Fruit fly (Drosophila melanogaster) whole organism, embryonic: Measurements from ENCODE around the gene CG33284.
A peak's percentile ranks its signal among the peaks of the same experiment; 100 is the strongest.

Source experiments
- Awh ChIP-seq: fragments of 200-800 bp; sonication (Bioruptor generic); IDR thresholded peaks from 2 replicates; pipeline ENCODE4, ENCODE4 v1.3.6; 2022; ENCODE audit warnings: missing biosample characterization, missing genetic modification characterization
- Blimp-1 ChIP-seq: fragments of 200-800 bp; sonication (Bioruptor generic); optimal IDR thresholded peaks from 3 replicates; lab custom pipeline; 2018; ENCODE audit warnings: missing biosample characterization, missing genetic modification characterization, mild to moderate bottlenecking, moderate library complexity, missing genetic modification reagents
- CG11723 ChIP-seq: fragments of 200-800 bp; sonication (Bioruptor generic); optimal IDR thresholded peaks from 2 replicates; lab custom pipeline; 2017; ENCODE audit warnings: missing biosample characterization, mild to moderate bottlenecking, missing genetic modification characterization
- CG12744 ChIP-seq: fragments of 200-800 bp; sonication (Bioruptor generic); optimal IDR thresholded peaks from 2 replicates; lab custom pipeline; 2016; ENCODE audit warnings: missing biosample characterization, missing genetic modification characterization
- CG12769 ChIP-seq: fragments of 200-800 bp; sonication (Bioruptor generic); optimal IDR thresholded peaks from 2 replicates; lab custom pipeline; 2019; ENCODE audit warnings: missing biosample characterization, mild to moderate bottlenecking, missing genetic modification characterization, moderate library complexity
- CG13424 ChIP-seq: fragments of 200-800 bp; sonication (Bioruptor generic); optimal IDR thresholded peaks from 2 replicates; lab custom pipeline; 2019; ENCODE audit warnings: missing biosample characterization, mild to moderate bottlenecking, missing genetic modification characterization, moderate library complexity
- CG13894 ChIP-seq: fragments of 200-800 bp; sonication (Bioruptor generic); optimal IDR thresholded peaks from 3 replicates; lab custom pipeline; 2018; ENCODE audit warnings: missing biosample characterization, mild to moderate bottlenecking, missing genetic modification characterization, moderate library complexity
- CG14050 ChIP-seq: fragments of 200-800 bp; sonication (Bioruptor generic); IDR thresholded peaks from 3 replicates; pipeline ENCODE4 v1.3.6; 2022; ENCODE audit warnings: missing biosample characterization, missing genetic modification characterization
- CG15269 ChIP-seq: fragments of 200-800 bp; sonication (Bioruptor generic); optimal IDR thresholded peaks from 2 replicates; lab custom pipeline; 2018; ENCODE audit warnings: missing biosample characterization, mild to moderate bottlenecking, missing genetic modification characterization, moderate library complexity
- CG16779 ChIP-seq: fragments of 200-800 bp; sonication (Bioruptor generic); IDR thresholded peaks from 2 replicates; pipeline ENCODE4 v1.3.6; 2022; ENCODE audit warnings: missing biosample characterization, missing genetic modification characterization
- CG16815 ChIP-seq: fragments of 200-800 bp; sonication (Bioruptor generic); optimal IDR thresholded peaks from 3 replicates; lab custom pipeline; 2017; ENCODE audit warnings: missing biosample characterization, mild to moderate bottlenecking, missing genetic modification characterization
- CG2678 ChIP-seq: fragments of 200-800 bp; sonication (Bioruptor generic); optimal IDR thresholded peaks from 3 replicates; lab custom pipeline; 2019; ENCODE audit warnings: missing biosample characterization, mild to moderate bottlenecking, missing genetic modification characterization, moderate library complexity
- CG2889 ChIP-seq: fragments of 200-800 bp; sonication (Bioruptor generic); IDR thresholded peaks from 3 replicates; pipeline ENCODE4 v1.3.6; 2022; ENCODE audit warnings: missing biosample characterization, missing genetic modification characterization
- CG30403 ChIP-seq: fragments of 200-800 bp; sonication (Bioruptor generic); optimal IDR thresholded peaks from 3 replicates; lab custom pipeline; 2016; ENCODE audit warnings: missing biosample characterization, missing genetic modification characterization
- CG3847 ChIP-seq: fragments of 200-800 bp; sonication (Bioruptor generic); IDR thresholded peaks from 2 replicates; pipeline ENCODE4 v1.3.6; 2022; ENCODE audit warnings: missing biosample characterization, missing genetic modification characterization
- CG4707 ChIP-seq: fragments of 200-800 bp; sonication (Bioruptor generic); optimal IDR thresholded peaks from 2 replicates; lab custom pipeline; 2018; ENCODE audit warnings: missing biosample characterization, mild to moderate bottlenecking, missing genetic modification characterization, moderate library complexity
- CG4730 ChIP-seq: fragments of 200-800 bp; sonication (Bioruptor generic); IDR thresholded peaks from 2 replicates; pipeline ENCODE4 v1.3.6; 2022; ENCODE audit warnings: missing biosample characterization, missing genetic modification characterization
- CG7372 ChIP-seq: fragments of 200-800 bp; sonication (Bioruptor generic); IDR thresholded peaks from 2 replicates; pipeline ENCODE4 v1.3.6; 2022; ENCODE audit warnings: missing biosample characterization, missing genetic modification characterization
- CG7839 ChIP-seq: fragments of 200-800 bp; sonication (Bioruptor generic); optimal IDR thresholded peaks from 3 replicates; lab custom pipeline; 2018; ENCODE audit warnings: missing biosample characterization, mild to moderate bottlenecking, missing genetic modification characterization, moderate library complexity
- CG8089 ChIP-seq: fragments of 200-800 bp; sonication (Bioruptor generic); optimal IDR thresholded peaks from 3 replicates; lab custom pipeline; 2016; ENCODE audit warnings: missing biosample characterization, missing genetic modification characterization
- CG8290 ChIP-seq, 3 experiments: fragments of 200-800 bp; sonication (Bioruptor generic); optimal IDR thresholded peaks; 2 replicates each; lab custom pipeline; 2016 to 2019; ENCODE audit warnings: missing biosample characterization in 3 of 3, missing genetic modification characterization in 3 of 3, mild to moderate bottlenecking in 2 of 3, moderate library complexity in 1 of 3
- CG8359 ChIP-seq: fragments of 200-800 bp; sonication (Bioruptor generic); optimal IDR thresholded peaks from 2 replicates; lab custom pipeline; 2017; ENCODE audit warnings: missing biosample characterization, mild to moderate bottlenecking, missing genetic modification characterization, borderline replicate concordance
- CG8924 ChIP-seq: fragments of 200-800 bp; optimal IDR thresholded peaks from 3 replicates; lab custom pipeline; 2019; ENCODE audit warnings: missing biosample characterization, mild to moderate bottlenecking, missing genetic modification characterization, moderate library complexity
- CTCF ChIP-seq: fragments of 200-800 bp; sonication (Bioruptor generic); optimal IDR thresholded peaks from 2 replicates; lab custom pipeline; 2017; ENCODE audit warnings: missing biosample characterization, mild to moderate bottlenecking, missing genetic modification characterization, moderate library complexity
- Drgx ChIP-seq: fragments of 200-800 bp; sonication (Bioruptor generic); IDR thresholded peaks from 2 replicates; pipeline ENCODE4 v1.3.6; 2022; ENCODE audit warnings: missing biosample characterization, missing genetic modification characterization
- Lim3 ChIP-seq: fragments of 200-800 bp; sonication (Bioruptor generic); IDR thresholded peaks from 2 replicates; pipeline ENCODE4 v1.3.6; 2022; ENCODE audit warnings: missing biosample characterization, missing genetic modification characterization
- NC2α ChIP-seq: fragments of 200-800 bp; sonication (Bioruptor generic); optimal IDR thresholded peaks from 2 replicates; lab custom pipeline; 2016; ENCODE audit warnings: missing biosample characterization, missing genetic modification characterization
- Optix ChIP-seq: fragments of 200-800 bp; sonication (Bioruptor generic); IDR thresholded peaks from 3 replicates; pipeline ENCODE4 v1.3.6; 2022; ENCODE audit warnings: missing biosample characterization, missing genetic modification characterization
- Rfx ChIP-seq: fragments of 200-800 bp; sonication (Bioruptor generic); IDR thresholded peaks from 2 replicates; pipeline ENCODE4 v1.3.6; 2022; ENCODE audit warnings: missing biosample characterization, missing genetic modification characterization
- Side ChIP-seq: fragments of 200-800 bp; sonication (Bioruptor generic); optimal IDR thresholded peaks from 2 replicates; lab custom pipeline; 2016; ENCODE audit warnings: missing biosample characterization, missing genetic modification characterization
- Stat92E ChIP-seq, 3 experiments: fragments of >200 bp in 2 of 3; fragments of 200-800 bp in 1 of 3; sonication (Bioruptor generic) in 1 of 3; optimal IDR thresholded peaks; 2 replicates each; lab custom pipeline; 2017 to 2019; ENCODE audit warnings: missing biosample characterization in 3 of 3, missing genetic modification characterization in 3 of 3, mild to moderate bottlenecking in 1 of 3, moderate library complexity in 1 of 3
- Vsx1 ChIP-seq: fragments of 200-800 bp; sonication (Bioruptor generic); optimal IDR thresholded peaks from 2 replicates; lab custom pipeline; 2017; ENCODE audit warnings: missing biosample characterization, mild to moderate bottlenecking, missing genetic modification characterization, missing genetic modification reagents
- Xrp1 ChIP-seq: fragments of 200-800 bp; sonication (Bioruptor generic); IDR thresholded peaks from 2 replicates; pipeline ENCODE4 v1.3.6; 2022; ENCODE audit warnings: missing biosample characterization, missing genetic modification characterization
- ab ChIP-seq: fragments of 200-800 bp; sonication (Bioruptor generic); optimal IDR thresholded peaks from 2 replicates; lab custom pipeline; 2016; ENCODE audit warnings: missing biosample characterization, missing genetic modification characterization
- amos ChIP-seq: fragments of 200-800 bp; sonication (Bioruptor generic); IDR thresholded peaks from 2 replicates; pipeline ENCODE4 v1.3.6; 2022; ENCODE audit warnings: missing biosample characterization, missing genetic modification characterization; ENCODE audit not compliant: partially characterized antibody
- ap ChIP-seq: fragments of 200-800 bp; sonication (Bioruptor generic); IDR thresholded peaks from 2 replicates; pipeline ENCODE4 v1.3.6; 2022; ENCODE audit warnings: missing biosample characterization, missing genetic modification characterization
- chinmo ChIP-seq: fragments of 200-800 bp; sonication (Bioruptor generic); IDR thresholded peaks from 4 replicates; pipeline ENCODE4 v1.3.6; 2022; ENCODE audit warnings: missing biosample characterization, missing genetic modification characterization; ENCODE audit not compliant: partially characterized antibody
- crc ChIP-seq: fragments of 200-800 bp; sonication (Bioruptor generic); optimal IDR thresholded peaks from 2 replicates; lab custom pipeline; 2016; ENCODE audit warnings: missing biosample characterization, missing genetic modification characterization
- crol ChIP-seq: fragments of 200-800 bp; sonication (Bioruptor generic); IDR thresholded peaks from 2 replicates; pipeline ENCODE4 v1.3.6; 2022; ENCODE audit warnings: missing biosample characterization, missing genetic modification characterization
- dan ChIP-seq: fragments of 200-800 bp; sonication (Bioruptor generic); IDR thresholded peaks from 2 replicates; pipeline ENCODE4 v1.3.6; 2022; ENCODE audit warnings: missing biosample characterization, missing genetic modification characterization
- eyg ChIP-seq: fragments of 200-800 bp; sonication (Bioruptor generic); optimal IDR thresholded peaks from 3 replicates; lab custom pipeline; 2016; ENCODE audit warnings: missing biosample characterization, missing genetic modification characterization
- ftz-f1 ChIP-seq: fragments of 200-800 bp; sonication (Bioruptor generic); optimal IDR thresholded peaks from 2 replicates; lab custom pipeline; 2016; ENCODE audit warnings: missing biosample characterization, missing genetic modification characterization
- hbn ChIP-seq: fragments of 200-800 bp; sonication (Bioruptor generic); IDR thresholded peaks from 2 replicates; pipeline ENCODE4 v1.3.6; 2022; ENCODE audit warnings: missing biosample characterization, missing genetic modification characterization; ENCODE audit not compliant: partially characterized antibody
- insv ChIP-seq, 2 experiments: fragments of 200-800 bp; sonication (Bioruptor generic); optimal IDR thresholded peaks; 3 replicates each; lab custom pipeline; 2016 to 2018; ENCODE audit warnings: missing biosample characterization in 2 of 2, missing genetic modification characterization in 2 of 2
- kni ChIP-seq: fragments of 200-800 bp; sonication (Bioruptor generic); optimal IDR thresholded peaks from 3 replicates; lab custom pipeline; 2017; ENCODE audit warnings: mild to moderate bottlenecking, missing biosample characterization, missing genetic modification reagents, missing genetic modification characterization
- lmd ChIP-seq: fragments of 200-800 bp; sonication (Bioruptor generic); IDR thresholded peaks from 2 replicates; pipeline ENCODE4 v1.3.6; 2022; ENCODE audit warnings: missing biosample characterization, missing genetic modification characterization
- psq ChIP-seq: fragments of 200-800 bp; sonication (Bioruptor generic); optimal IDR thresholded peaks from 2 replicates; lab custom pipeline; 2017; ENCODE audit warnings: missing biosample characterization, missing genetic modification characterization
- sim ChIP-seq: fragments of 200-800 bp; sonication (Bioruptor generic); IDR thresholded peaks from 2 replicates; pipeline ENCODE4 v1.3.6; 2022; ENCODE audit warnings: missing biosample characterization, missing genetic modification characterization
- tin ChIP-seq: fragments of 200-800 bp; sonication (Bioruptor generic); optimal IDR thresholded peaks from 3 replicates; lab custom pipeline; 2016; ENCODE audit warnings: missing biosample characterization, missing genetic modification characterization
- tna ChIP-seq: fragments of 200-800 bp; sonication (Bioruptor generic); IDR thresholded peaks from 2 replicates; pipeline ENCODE4 v1.3.6; 2022; ENCODE audit warnings: missing biosample characterization, missing genetic modification characterization; ENCODE audit not compliant: partially characterized antibody

The CG33284 gene

DNA sequence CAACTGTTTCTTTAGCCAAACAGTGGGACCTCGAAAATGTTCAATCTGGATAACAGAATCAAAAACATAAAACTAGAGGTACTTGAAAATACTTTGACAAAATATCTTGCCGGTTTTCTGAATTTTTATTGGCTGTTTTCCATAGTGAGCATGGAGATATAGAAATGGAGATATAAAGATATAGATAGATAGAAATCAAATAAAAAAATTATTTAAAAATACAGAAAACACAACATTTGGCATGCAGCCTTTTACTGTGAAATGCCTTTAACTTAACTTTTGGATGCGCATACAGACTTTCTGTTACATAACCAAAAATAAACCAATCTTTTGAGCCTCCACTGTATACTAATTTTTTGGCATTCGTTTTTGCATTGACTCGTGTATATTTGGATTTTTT, 23.1 kb upstream of the CG33284 start (continued):
- peak; percentile 32 for TF ChIP-seq CG30403 (GFP tag; lab: Kevin White, UChicago)
- no peak for TF ChIP-seq CG8924
- TF ChIP-seq CG2678 (tag; lab: Kevin White, UChicago), result peak; percentile 22
- peak; percentile 40; the same call in 1 of the 2 replicates for TF ChIP-seq Rfx
- peak; percentile 22 for TF ChIP-seq CG15269 (tag; lab: Kevin White, UChicago)
- no peak for TF ChIP-seq CG13424 (tag; lab: Kevin White, UChicago)
- TF ChIP-seq dan (GFP tag; lab: Robert Waterston, UW), result no peak
- TF ChIP-seq crol (GFP tag; lab: Robert Waterston, UW), result no peak
- TF ChIP-seq Xrp1 (GFP tag; lab: Robert Waterston, UW), result no peak
- TF ChIP-seq CG14050 (GFP tag; lab: Robert Waterston, UW), result no peak

DNA sequence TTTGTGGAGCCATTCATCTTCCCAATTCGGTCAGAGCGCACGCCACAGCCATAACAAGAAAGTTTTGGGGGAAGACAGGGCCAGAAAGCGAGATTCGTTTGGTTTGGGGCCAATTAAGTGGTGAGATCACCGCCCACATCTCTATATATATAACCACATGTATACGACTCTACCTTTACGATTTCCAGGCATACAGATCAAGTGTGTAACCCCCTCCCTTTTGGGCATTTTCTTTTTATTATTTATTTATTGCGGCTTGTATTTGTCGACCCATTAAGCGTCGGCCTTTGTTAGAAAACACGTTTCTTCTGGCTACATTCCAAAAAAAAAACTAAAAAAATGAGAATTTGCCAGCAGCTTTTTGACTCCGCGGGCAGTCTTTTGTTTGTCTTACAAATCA, 22.2 kb upstream of the CG33284 start:
- TF ChIP-seq CG7372 (GFP tag; lab: Robert Waterston, UW) (no peak), CG12769 (tag; lab: Kevin White, UChicago) (peak; percentile 70), Awh (GFP tag; lab: Robert Waterston, UW) (0 out of 2 replicates have a peak, but pooled peaks have one; percentile 31), sim (GFP tag; lab: Robert Waterston, UW) (no peak), CG4707 (GFP tag; lab: Kevin White, UChicago) (no peak), NC2α (GFP tag; lab: Kevin White, UChicago) (no peak), kni (GFP tag; lab: Kevin White, UChicago) (peak; percentile 15), ab (no peak), insv (GFP tag; optimal IDR thresholded peaks at IDR 0.05; lab: Kevin White, UChicago) (no peak), ftz-f1 (no peak), CG16779 (no peak), chinmo (0 out of 4 replicates have a peak, but pooled peaks have one; percentile 61), Vsx1 (GFP tag; lab: Kevin White, UChicago) (peak; percentile 14), hbn (GFP tag; lab: Robert Waterston, UW) (no peak), lmd (no peak), CG13894 (tag; lab: Kevin White, UChicago) (peak; percentile 81), Optix (GFP tag; lab: Robert Waterston, UW) (no peak), CG8290 (GFP tag; optimal IDR thresholded peaks at IDR 0.05; lab: Kevin White, UChicago) (no peak), CG8290 (tag; optimal IDR thresholded peaks at IDR 0.05; lab: Kevin White, UChicago) (no peak), ap (GFP tag; lab: Robert Waterston, UW) (no peak), CG2889 (GFP tag; lab: Robert Waterston, UW) (no peak), Drgx (no peak), Side (GFP tag; lab: Kevin White, UChicago) (no peak), Stat92E (GFP tag; optimal IDR thresholded peaks at IDR 0.05; lab: Kevin White, UChicago) (no peak), CG16815 (no peak), eyg (GFP tag; lab: Kevin White, UChicago) (no peak), tin (GFP tag; lab: Kevin White, UChicago) (no peak), Lim3 (no peak), tna (GFP tag; lab: Robert Waterston, UW) (no peak), Blimp-1 (GFP tag; lab: Kevin White, UChicago) (peak; percentile 2), CG12744 (GFP tag; lab: Kevin White, UChicago) (no peak), CTCF (GFP tag; lab: Kevin White, UChicago) (no peak), CG8359 (GFP tag; lab: Kevin White, UChicago) (no peak), crc (no peak), psq (GFP tag; lab: Kevin White, UChicago) (no peak), CG4730 (GFP tag; lab: Robert Waterston, UW) (no peak), CG11723 (no peak), CG8089 (GFP tag; lab: Kevin White, UChicago) (no peak), amos (GFP tag; lab: Robert Waterston, UW) (no peak), CG7839 (tag; lab: Kevin White, UChicago) (no peak), CG3847 (GFP tag; lab: Robert Waterston, UW) (no peak)
